Fruit fly (Drosophila melanogaster): ENCODE measurements around the gene CG12237.

- TF ChIP-seq CG8119 (GFP tag; IDR thresholded peaks at IDR 0.05) (no peak), svp (GFP tag) (no peak), CG6276 (GFP tag; optimal IDR thresholded peaks at IDR 0.05) (no peak), Lpt (GFP tag; optimal IDR thresholded peaks at IDR 0.05) (no peak), Blimp-1 (GFP tag; optimal IDR thresholded peaks at IDR 0.05) (no peak), fd85E (GFP tag; optimal IDR thresholded peaks at IDR 0.05) (no peak), ss (GFP tag; optimal IDR thresholded peaks at IDR 0.05) (no peak), eg (GFP tag; IDR thresholded peaks at IDR 0.05) (no peak), topi (GFP tag; optimal IDR thresholded peaks at IDR 0.05) (no peak), acj6 (GFP tag; optimal IDR thresholded peaks at IDR 0.05) (no peak), dsx (GFP tag; optimal IDR thresholded peaks at IDR 0.05; ENCODE audit: poor library complexity, severe bottlenecking) (no peak), CG6854 (GFP tag; optimal IDR thresholded peaks at IDR 0.05) (no peak), achi (GFP tag; optimal IDR thresholded peaks at IDR 0.05) (no peak), CG11294 (GFP tag; IDR thresholded peaks at IDR 0.05) (no peak)
Measured at dm6 chrX:19605915-19606314, 36.8 kb downstream of the CG12237 start.

Data from whole organism, prepupa.